Worm (Caenorhabditis elegans) whole organism, young adult: ENCODE results near the gene ZK822.10.

Experiments used
- B0019.2 ChIP-seq: fragments of 200-800 bp; sonication (Bioruptor generic); conservative IDR thresholded peaks from 2 replicates; pipeline ENCODE4 v1.3.6; 2022; ENCODE audit warnings: missing genetic modification reagents, missing genetic modification characterization, missing compliant biosample characterization
- B0035.1 ChIP-seq: sonication (generic microtip); optimal IDR thresholded peaks from 2 replicates; lab custom pipeline; 2016; ENCODE audit warnings: missing genetic modification characterization, mild to moderate bottlenecking, missing compliant biosample characterization, missing genotype, missing genetic modification reagents
- B0336.3 ChIP-seq: fragments of 200-800 bp; sonication (Bioruptor generic); IDR thresholded peaks from 2 replicates; pipeline ENCODE4 v1.3.6; 2022; ENCODE audit warnings: missing genetic modification characterization, missing compliant biosample characterization
- C06A6.2 ChIP-seq: fragments of 200-800 bp; sonication (Bioruptor generic); conservative IDR thresholded peaks from 2 replicates; pipeline ENCODE4 v1.3.6; 2022; ENCODE audit warnings: missing genetic modification characterization, missing compliant biosample characterization
- F23B12.7 ChIP-seq: sonication (generic microtip); optimal IDR thresholded peaks from 2 replicates; lab custom pipeline; 2017; ENCODE audit warnings: missing genetic modification characterization, mild to moderate bottlenecking, missing compliant biosample characterization, antibody characterized with exemption, moderate library complexity; ENCODE audit not compliant: insufficient read depth
- F39B2.1 ChIP-seq: fragments of 200-800 bp; sonication (Bioruptor generic); IDR thresholded peaks from 2 replicates; pipeline ENCODE4 v1.3.6; 2022; ENCODE audit warnings: missing genetic modification reagents, missing genetic modification characterization, missing compliant biosample characterization
- F49E8.2 ChIP-seq: sonication (generic microtip); optimal IDR thresholded peaks from 3 replicates; lab custom pipeline; 2017; ENCODE audit warnings: missing genetic modification characterization, mild to moderate bottlenecking, missing compliant biosample characterization, antibody characterized with exemption, moderate library complexity; ENCODE audit not compliant: insufficient read depth
- F55B11.4 ChIP-seq: sonication (generic microtip); optimal IDR thresholded peaks from 2 replicates; lab custom pipeline; 2016; ENCODE audit warnings: missing compliant biosample characterization, missing genetic modification characterization, borderline replicate concordance; ENCODE audit not compliant: insufficient read depth
- F57A8.1 ChIP-seq: fragments of 200-800 bp; sonication (Bioruptor generic); optimal IDR thresholded peaks from 2 replicates; lab custom pipeline; 2018; ENCODE audit warnings: mild to moderate bottlenecking, missing genetic modification characterization, moderate library complexity, missing compliant biosample characterization
- K11D2.4 ChIP-seq: fragments of 200-800 bp; sonication (Bioruptor generic); IDR thresholded peaks from 2 replicates; pipeline ENCODE4 v1.3.6; 2022; ENCODE audit warnings: missing genetic modification reagents, missing genetic modification characterization, missing compliant biosample characterization
- Y56A3A.18 ChIP-seq: fragments of 200-800 bp; sonication (Bioruptor generic); IDR thresholded peaks from 2 replicates; pipeline ENCODE4 v1.3.6; 2022; ENCODE audit warnings: missing genetic modification reagents, missing genetic modification characterization, missing compliant biosample characterization
- aptf-2 ChIP-seq: fragments of 200-800 bp; sonication (Bioruptor generic); conservative IDR thresholded peaks from 2 replicates; pipeline ENCODE4 v1.3.6; 2022; ENCODE audit warnings: missing genetic modification reagents, missing genetic modification characterization, missing compliant biosample characterization
- aptf-3 ChIP-seq: fragments of 200-800 bp; sonication (Bioruptor generic); IDR thresholded peaks from 2 replicates; pipeline ENCODE4 v1.3.6; 2022; ENCODE audit warnings: missing genetic modification characterization, missing compliant biosample characterization
- attf-5 ChIP-seq: fragments of 200-800 bp; sonication (Bioruptor generic); optimal IDR thresholded peaks from 2 replicates; lab custom pipeline; 2018; ENCODE audit warnings: mild to moderate bottlenecking, missing genetic modification characterization, missing compliant biosample characterization
- ccch-3 ChIP-seq: fragments of 200-800 bp; sonication (Bioruptor generic); optimal IDR thresholded peaks from 2 replicates; lab custom pipeline; 2018; ENCODE audit warnings: mild to moderate bottlenecking, missing genetic modification characterization, missing compliant biosample characterization
- cebp-1 ChIP-seq, 2 experiments: fragments of 200-800 bp in 1 of 2; sonication (Bioruptor generic) in 1 of 2; sonication (generic microtip) in 1 of 2; IDR thresholded peaks in 1 of 2; optimal IDR thresholded peaks in 1 of 2; 2 replicates each; pipeline versions ENCODE4 v1.3.6 to Lab custom; 2017 to 2022; ENCODE audit warnings: missing compliant biosample characterization in 2 of 2, missing genetic modification characterization in 2 of 2, mild to moderate bottlenecking in 1 of 2, missing genetic modification reagents in 1 of 2, moderate library complexity in 1 of 2
- ceh-58 ChIP-seq: fragments of 200-800 bp; sonication (Bioruptor generic); IDR thresholded peaks from 2 replicates; pipeline ENCODE4 v1.3.6; 2022; ENCODE audit warnings: missing genetic modification characterization, missing compliant biosample characterization
- ceh-91 ChIP-seq: fragments of 200-800 bp; sonication (Bioruptor generic); IDR thresholded peaks from 2 replicates; pipeline ENCODE4 v1.3.6; 2022; ENCODE audit warnings: missing genetic modification reagents, missing genetic modification characterization, missing compliant biosample characterization
- dpff-1 ChIP-seq: sonication (generic microtip); optimal IDR thresholded peaks from 2 replicates; lab custom pipeline; 2017; ENCODE audit warnings: mild to moderate bottlenecking, missing genetic modification characterization, missing compliant biosample characterization
- egl-44 ChIP-seq: fragments of 200-800 bp; sonication (Bioruptor generic); IDR thresholded peaks from 2 replicates; pipeline ENCODE4 v1.3.6; 2022; ENCODE audit warnings: missing genetic modification reagents, missing genetic modification characterization, missing compliant biosample characterization
- ekl-4 ChIP-seq: fragments of 200-800 bp; sonication (Bioruptor generic); IDR thresholded peaks from 2 replicates; pipeline ENCODE4 v1.3.6; 2022; ENCODE audit warnings: missing genetic modification reagents, missing genetic modification characterization, missing compliant biosample characterization
- fkh-3 ChIP-seq: sonication (generic microtip); optimal IDR thresholded peaks from 2 replicates; lab custom pipeline; 2016; ENCODE audit warnings: mild to moderate bottlenecking, missing genetic modification characterization, missing compliant biosample characterization
- gei-17 ChIP-seq: fragments of 200-800 bp; sonication (Bioruptor generic); optimal IDR thresholded peaks from 2 replicates; lab custom pipeline; 2018; ENCODE audit warnings: mild to moderate bottlenecking, missing genetic modification characterization, missing compliant biosample characterization
- hmg-1.2 ChIP-seq: fragments of 200-800 bp; sonication (Bioruptor generic); IDR thresholded peaks from 2 replicates; pipeline ENCODE4 v1.3.6; 2022; ENCODE audit warnings: missing genetic modification reagents, missing genetic modification characterization, missing compliant biosample characterization
- let-526 ChIP-seq: fragments of 200-800 bp; sonication (Bioruptor generic); IDR thresholded peaks from 2 replicates; pipeline ENCODE4 v1.3.6; 2022; ENCODE audit warnings: missing genetic modification reagents, missing genetic modification characterization, missing compliant biosample characterization
- lin-35 ChIP-seq, 3 experiments: fragments of 150-350 bp in 2 of 3; sonication (generic microtip) in 1 of 3; optimal IDR thresholded peaks; 2 replicates each; lab custom pipeline; 2014 to 2018; ENCODE audit warnings: missing biosample characterization in 3 of 3, missing genetic modification characterization in 3 of 3, missing genetic modification reagents in 3 of 3
- lir-1 ChIP-seq: fragments of 200-800 bp; sonication (Bioruptor generic); conservative IDR thresholded peaks from 2 replicates; pipeline ENCODE4 v1.3.6; 2022; ENCODE audit warnings: missing genetic modification reagents, missing genetic modification characterization, missing compliant biosample characterization
- madf-8 ChIP-seq: fragments of 200-800 bp; sonication (Bioruptor generic); conservative IDR thresholded peaks from 2 replicates; pipeline ENCODE4 v1.3.6; 2022; ENCODE audit warnings: missing genetic modification reagents, missing genetic modification characterization, missing compliant biosample characterization
- mcd-1 ChIP-seq: fragments of 200-800 bp; sonication (Bioruptor generic); IDR thresholded peaks from 2 replicates; pipeline ENCODE4 v1.3.6; 2022; ENCODE audit warnings: missing genetic modification reagents, missing genetic modification characterization, missing compliant biosample characterization
- nhr-120 ChIP-seq: fragments of 200-800 bp; sonication (Bioruptor generic); IDR thresholded peaks from 2 replicates; pipeline ENCODE4 v1.3.6; 2022; ENCODE audit warnings: missing genetic modification characterization, missing compliant biosample characterization
- nhr-179 ChIP-seq: sonication (generic microtip); optimal IDR thresholded peaks from 2 replicates; lab custom pipeline; 2016; ENCODE audit warnings: mild to moderate bottlenecking, missing genetic modification characterization, missing compliant biosample characterization
- pbrm-1 ChIP-seq: fragments of 200-800 bp; sonication (Bioruptor generic); IDR thresholded peaks from 2 replicates; pipeline ENCODE4 v1.3.6; 2022; ENCODE audit warnings: missing genetic modification reagents, missing genetic modification characterization, missing compliant biosample characterization
- pha-4 ChIP-seq: fragments of 150-350 bp; sonication (generic microtip); optimal IDR thresholded peaks from 2 replicates; lab custom pipeline; 2014; ENCODE audit warnings: missing biosample characterization, missing genetic modification reagents, missing genetic modification characterization
- repo-1 ChIP-seq: sonication (generic microtip); optimal IDR thresholded peaks from 2 replicates; lab custom pipeline; 2017; ENCODE audit warnings: mild to moderate bottlenecking, missing genetic modification characterization, missing compliant biosample characterization
- snpc-3.4 ChIP-seq: sonication (generic microtip); optimal IDR thresholded peaks from 2 replicates; lab custom pipeline; 2017; ENCODE audit warnings: missing genetic modification characterization, mild to moderate bottlenecking, missing compliant biosample characterization, antibody characterized with exemption, moderate library complexity, missing genotype, missing genetic modification reagents
- tbp1 ChIP-seq: fragments of 200-800 bp; sonication (Bioruptor generic); optimal IDR thresholded peaks from 2 replicates; lab custom pipeline; 2018; ENCODE audit warnings: mild to moderate bottlenecking, missing genetic modification characterization, missing compliant biosample characterization
- xnd-1 ChIP-seq: sonication (generic microtip); optimal IDR thresholded peaks from 2 replicates; lab custom pipeline; 2016; ENCODE audit warnings: missing genotype, missing genetic modification reagents, missing genetic modification characterization, missing compliant biosample characterization
- zim-3 ChIP-seq: sonication (generic microtip); optimal IDR thresholded peaks from 2 replicates; lab custom pipeline; 2017; ENCODE audit warnings: mild to moderate bottlenecking, missing genetic modification characterization, moderate library complexity, missing compliant biosample characterization
- ztf-18 ChIP-seq: sonication (generic microtip); optimal IDR thresholded peaks from 2 replicates; lab custom pipeline; 2016; ENCODE audit warnings: missing genotype, mild to moderate bottlenecking, missing genetic modification characterization, missing compliant biosample characterization
- ztf-22 ChIP-seq: fragments of 200-800 bp; sonication (Bioruptor generic); optimal IDR thresholded peaks from 2 replicates; lab custom pipeline; 2018; ENCODE audit warnings: mild to moderate bottlenecking, missing genetic modification characterization, moderate library complexity, missing compliant biosample characterization
- ztf-26 ChIP-seq: sonication (generic microtip); optimal IDR thresholded peaks from 2 replicates; lab custom pipeline; 2017; ENCODE audit warnings: missing genetic modification characterization, missing compliant biosample characterization
- ztf-28 ChIP-seq: fragments of 200-800 bp; sonication (Bioruptor generic); IDR thresholded peaks from 2 replicates; pipeline ENCODE4 v1.3.6; 2022; ENCODE audit warnings: missing genetic modification reagents, missing genetic modification characterization, missing compliant biosample characterization

ZK822.10 gene

DNA sequence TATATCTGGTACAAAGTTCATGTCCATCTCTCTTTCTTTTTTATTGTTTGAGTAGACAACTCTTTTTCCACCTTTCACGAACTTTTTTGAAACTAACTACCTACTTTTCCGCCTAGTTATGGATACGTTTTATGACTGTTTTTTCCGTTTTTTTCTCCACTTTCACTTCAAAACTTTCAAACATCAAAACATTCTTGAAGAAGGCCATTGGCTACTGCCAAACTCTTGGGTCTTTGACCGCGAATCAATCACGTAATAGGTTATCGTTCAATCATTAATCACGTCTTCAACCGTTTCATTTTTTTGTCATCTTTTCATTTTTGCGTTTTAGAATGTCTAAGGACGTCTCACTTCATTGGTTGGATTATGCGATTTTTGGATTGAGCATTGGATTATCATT is 20.1 kb downstream of the ZK822.10 start, which contains the start of gene slc-5A12:
slc-5A12 (plus strand) TSS at position 333 of the 400 bp plus-strand sequence.
- TF ChIP-seq F55B11.4 = no peak
- TF ChIP-seq cebp-1 (GFP tag; IDR thresholded peaks at IDR 0.05; lab: Robert Waterston, UW) = no peak
- TF ChIP-seq cebp-1 (tag; optimal IDR thresholded peaks at IDR 0.05; lab: Kevin White, UChicago) = no peak
- TF ChIP-seq ccch-3 (GFP tag; lab: Kevin White, UChicago) = no peak
- no peak for TF ChIP-seq aptf-2 (GFP tag; lab: Robert Waterston, UW)

ce11 chrIV:11938554-11938953 is 21.6 kb downstream of the ZK822.10 start:
- TF ChIP-seq cebp-1 (GFP tag; IDR thresholded peaks at IDR 0.05; lab: Robert Waterston, UW) (no peak), cebp-1 (tag; optimal IDR thresholded peaks at IDR 0.05; lab: Kevin White, UChicago) (no peak), F49E8.2 (tag; lab: Kevin White, UChicago) (no peak), zim-3 (tag; lab: Kevin White, UChicago) (no peak), snpc-3.4 (no peak), K11D2.4 (GFP tag; lab: Robert Waterston, UW) (0 out of 2 replicates have a peak, but pooled peaks have one; percentile 43), ekl-4 (GFP tag; lab: Robert Waterston, UW) (no peak; the same call in 1 of the 2 replicates)
- TF ChIP-seq, all 124 proteins: peak for 1

DNA sequence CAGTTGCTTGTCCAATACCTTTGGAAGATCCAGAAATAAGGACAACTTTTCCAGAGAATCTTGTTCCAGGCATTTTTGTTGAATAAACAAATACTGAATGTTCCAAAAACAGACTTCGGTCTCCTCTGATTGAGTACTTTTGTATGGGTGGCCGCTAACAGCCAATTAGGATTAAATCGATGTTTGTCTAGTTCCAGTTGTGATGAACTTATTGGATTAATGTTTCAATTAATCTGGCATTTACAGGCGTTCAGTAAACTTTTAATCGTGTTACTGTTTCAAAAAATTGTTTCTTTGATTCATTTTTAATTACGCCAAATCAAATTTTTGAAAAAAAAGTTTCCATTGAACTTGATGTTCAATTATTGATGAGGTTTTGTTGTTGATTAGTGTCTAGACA is 25.4 kb downstream of the ZK822.10 start, which contains the start of gene ZK829.1:
ZK829.1 (minus strand) TSS at position 101 of the 400 bp plus-strand sequence.
- TF ChIP-seq attf-5 (no peak), B0019.2 (no peak), C06A6.2 (GFP tag; lab: Robert Waterston, UW) (no peak), madf-8 (GFP tag; lab: Robert Waterston, UW) (no peak), repo-1 (tag; lab: Kevin White, UChicago) (no peak), nhr-120 (GFP tag; lab: Robert Waterston, UW) (no peak), xnd-1 (tag; lab: Kevin White, UChicago) (no peak), ztf-28 (GFP tag; lab: Robert Waterston, UW) (no peak), gei-17 (GFP tag; lab: Kevin White, UChicago) (no peak), ceh-91 (GFP tag; lab: Robert Waterston, UW) (no peak), ceh-58 (no peak), ztf-26 (tag; lab: Kevin White, UChicago) (no peak), let-526 (GFP tag; lab: Robert Waterston, UW) (no peak)

DNA sequence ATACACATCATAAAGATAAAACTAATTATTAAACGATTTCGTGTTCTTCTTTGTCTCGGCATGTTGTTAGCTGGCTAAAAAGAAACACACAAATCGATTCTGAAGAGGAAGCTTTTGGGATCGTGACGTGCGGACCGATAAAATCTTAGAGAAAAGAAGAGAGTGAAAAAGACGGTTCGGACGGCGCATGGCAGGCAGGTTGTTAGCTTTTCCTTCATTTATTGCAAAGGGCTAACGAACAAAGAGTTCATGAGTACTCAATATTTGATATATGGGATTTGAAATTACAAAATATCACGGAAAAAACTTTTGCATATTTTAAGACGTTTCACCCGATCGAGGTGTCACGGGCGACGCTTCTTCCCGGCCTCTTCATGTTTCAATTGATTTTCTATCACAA is 28.7 kb downstream of the ZK822.10 start, which contains the start of gene ZK829.3:
ZK829.3 (minus strand) TSS at position 101 of the 400 bp plus-strand sequence.
- TF ChIP-seq lir-1 (GFP tag; lab: Robert Waterston, UW) = no peak
- TF ChIP-seq pbrm-1 = no peak
- no peak for TF ChIP-seq F39B2.1 (GFP tag; lab: Robert Waterston, UW)
- no peak for TF ChIP-seq tbp1

DNA sequence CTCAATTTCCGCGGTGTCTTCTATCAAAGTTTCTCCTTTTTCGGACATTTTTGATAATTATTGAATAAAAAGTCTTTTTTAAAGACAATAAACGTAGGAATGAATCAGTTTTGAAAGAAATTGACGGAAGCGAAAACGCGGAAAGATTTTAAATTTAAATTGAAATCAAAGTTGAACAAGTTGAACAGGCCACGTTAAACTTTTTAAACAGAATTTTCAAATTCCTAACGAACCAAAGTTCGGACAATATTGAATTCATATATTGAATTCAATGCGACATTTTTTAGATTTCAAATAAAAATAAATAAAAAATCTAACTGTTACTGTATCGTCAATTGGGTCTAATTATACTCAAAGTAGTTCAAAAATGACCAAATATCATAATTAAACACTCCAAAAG is 32.8 kb downstream of the ZK822.10 start, which contains the start of gene hdl-1:
hdl-1 (minus strand) TSS at position 101 of the 400 bp plus-strand sequence.
- TF ChIP-seq mcd-1 (GFP tag; lab: Robert Waterston, UW) (no peak), fkh-3 (no peak), lin-35 (GFP tag; optimal IDR thresholded peaks at IDR 0.05; lab: Kevin White, UChicago) (no peak), ztf-18 (tag; lab: Kevin White, UChicago) (no peak), hmg-1.2 (GFP tag; lab: Robert Waterston, UW) (no peak), B0336.3 (GFP tag; lab: Robert Waterston, UW) (no peak), pha-4 (tag; lab: Kevin White, UChicago) (no peak), egl-44 (GFP tag; lab: Robert Waterston, UW) (no peak), F57A8.1 (GFP tag; lab: Kevin White, UChicago) (no peak), F23B12.7 (tag; lab: Kevin White, UChicago) (no peak), ztf-22 (GFP tag; lab: Kevin White, UChicago) (no peak), dpff-1 (no peak), gei-17 (GFP tag; lab: Kevin White, UChicago) (no peak), B0035.1 (no peak), C06A6.2 (GFP tag; lab: Robert Waterston, UW) (no peak), aptf-3 (GFP tag; lab: Robert Waterston, UW) (no peak), nhr-179 (tag; lab: Kevin White, UChicago) (no peak), Y56A3A.18 (no peak)
- TF ChIP-seq, all 124 proteins: peak for 0
